Fruit fly (Drosophila melanogaster): Measurements from ENCODE around the gene CG5039.

The CG5039 gene

dm6 chr3R:25684859-25685258 is 6.4 kb downstream of the CG5039 start, which contains the start of gene RpL27 (continued):
- TF ChIP-seq CG4854 (GFP tag; optimal IDR thresholded peaks at IDR 0.05) (peak; percentile 83), Meics (GFP tag; optimal IDR thresholded peaks at IDR 0.05) (peak; percentile 92), lilli (GFP tag; optimal IDR thresholded peaks at IDR 0.05) (peak; percentile 70), Abd-B (GFP tag; optimal IDR thresholded peaks at IDR 0.05) (no peak), CG13123 (GFP tag; optimal IDR thresholded peaks at IDR 0.05) (peak; percentile 44), Dll (GFP tag; IDR thresholded peaks at IDR 0.05; ENCODE audit: partially characterized antibody) (peak; percentile 70), Nf-YB (GFP tag; optimal IDR thresholded peaks at IDR 0.05) (peak; percentile 53), CG10267 (tag; optimal IDR thresholded peaks at IDR 0.05) (peak; percentile 81), CG17328 (GFP tag; IDR thresholded peaks at IDR 0.05) (peak; percentile 79), CG10959 (GFP tag; IDR thresholded peaks at IDR 0.05) (no peak), CG6272 (GFP tag; IDR thresholded peaks at IDR 0.05) (peak; percentile 30), CG9876 (GFP tag; optimal IDR thresholded peaks at IDR 0.05) (peak; percentile 81), dimm (GFP tag; IDR thresholded peaks at IDR 0.05) (no peak), grau (tag; optimal IDR thresholded peaks at IDR 0.05) (peak; percentile 77), CG14014 (GFP tag; IDR thresholded peaks at IDR 0.05) (peak; percentile 73), CG14710 (tag; optimal IDR thresholded peaks at IDR 0.05) (peak; percentile 85), CG6689 (GFP tag; IDR thresholded peaks at IDR 0.05) (no peak), CG10543 (GFP tag; optimal IDR thresholded peaks at IDR 0.05) (peak; percentile 91), salm (tag; optimal IDR thresholded peaks at IDR 0.05) (peak; percentile 69), CG4404 (GFP tag; IDR thresholded peaks at IDR 0.05) (no peak), CG12744 (GFP tag; optimal IDR thresholded peaks at IDR 0.05) (peak; percentile 44), zfh2 (GFP tag; optimal IDR thresholded peaks at IDR 0.05) (peak; percentile 50), CG17361 (GFP tag; IDR thresholded peaks at IDR 0.05) (peak; percentile 81; the same call in 2 of the 3 replicates), CrebB (tag; optimal IDR thresholded peaks at IDR 0.05) (peak; percentile 75), gcm2 (GFP tag; optimal IDR thresholded peaks at IDR 0.05) (peak; percentile 85), rib (GFP tag; IDR thresholded peaks at IDR 0.05) (peak; percentile 54; the same call in 1 of the 2 replicates), Oli (tag; optimal IDR thresholded peaks at IDR 0.05) (peak; percentile 65), Sox102F (GFP tag; optimal IDR thresholded peaks at IDR 0.05) (no peak), jigr1 (GFP tag; IDR thresholded peaks at IDR 0.05) (no peak), mam (GFP tag; optimal IDR thresholded peaks at IDR 0.05) (peak; percentile 71), E2f2 (GFP tag; IDR thresholded peaks at IDR 0.05) (peak; percentile 87), CG17802 (tag; optimal IDR thresholded peaks at IDR 0.05) (peak; percentile 55), HmgZ (tag; optimal IDR thresholded peaks at IDR 0.05) (peak; percentile 82), CG9437 (GFP tag; optimal IDR thresholded peaks at IDR 0.05) (peak; percentile 78), HLH54F (GFP tag; optimal IDR thresholded peaks at IDR 0.05) (peak; percentile 69), tup (GFP tag; optimal IDR thresholded peaks at IDR 0.05) (no peak), disco-r (GFP tag; optimal IDR thresholded peaks at IDR 0.05) (peak; percentile 63), cwo (GFP tag; optimal IDR thresholded peaks at IDR 0.05) (peak; percentile 68), ase (GFP tag; IDR thresholded peaks at IDR 0.05) (peak; percentile 42; the same call in 2 of the 3 replicates), CG34422 (GFP tag; IDR thresholded peaks at IDR 0.05) (peak; percentile 79), CG8944 (GFP tag; optimal IDR thresholded peaks at IDR 0.05) (peak; percentile 33), CG14667 (GFP tag; IDR thresholded peaks at IDR 0.05) (no peak), CG1647 (GFP tag; optimal IDR thresholded peaks at IDR 0.05) (peak; percentile 62), Fer1 (GFP tag; optimal IDR thresholded peaks at IDR 0.05) (peak; percentile 93), mirr (GFP tag; optimal IDR thresholded peaks at IDR 0.05) (peak; percentile 86), ci (GFP tag; IDR thresholded peaks at IDR 0.05) (peak; percentile 95), CG11085 (GFP tag; IDR thresholded peaks at IDR 0.05) (peak; percentile 72; the same call in 1 of the 2 replicates), NK7.1 (GFP tag; optimal IDR thresholded peaks at IDR 0.05) (peak; percentile 54), CG4424 (GFP tag; optimal IDR thresholded peaks at IDR 0.05) (peak; percentile 76), CG17568 (GFP tag; optimal IDR thresholded peaks at IDR 0.05) (peak; percentile 89), CG17359 (tag; optimal IDR thresholded peaks at IDR 0.05) (peak; percentile 72)

All from whole organism, embryonic.